Worm (Caenorhabditis elegans): ENCODE measurements around the gene Y70C5B.2.
A peak's percentile ranks its signal among the peaks of the same experiment; 100 is the strongest.
"Not testable (repeated sequence)": the region's sequence is repeated elsewhere in the genome, so short reads cannot be mapped to it uniquely, and the experiment has no call there.

The Y70C5B.2 gene

ce11 chrV:16660816-16661215, at the start of gene Y70C5B.2:
Gene Y70C5B.2 (minus strand): TSS chrV:16660916.
- TF ChIP-seq pes-1 (GFP tag; IDR thresholded peaks at IDR 0.05); tbx-37 (GFP tag; conservative IDR thresholded peaks at IDR 0.05); ceh-36 (tag; optimal IDR thresholded peaks at IDR 0.05): not testable (repeated sequence)

- TF ChIP-seq ceh-36 (tag; optimal IDR thresholded peaks at IDR 0.05) (no peak), scrt-1 (GFP tag; IDR thresholded peaks at IDR 0.05) (no peak), B0310.2 (tag; optimal IDR thresholded peaks at IDR 0.05) (no peak), aly-1 (tag; optimal IDR thresholded peaks at IDR 0.05) (no peak), pes-1 (GFP tag; IDR thresholded peaks at IDR 0.05) (no peak), hmbx-1 (tag; optimal IDR thresholded peaks at IDR 0.05) (no peak), hmg-4 (GFP tag; optimal IDR thresholded peaks at IDR 0.05) (no peak), sea-1 (GFP tag; conservative IDR thresholded peaks at IDR 0.05) (no peak), flt-1 (GFP tag; IDR thresholded peaks at IDR 0.05) (no peak), tra-4 (tag; optimal IDR thresholded peaks at IDR 0.05) (no peak), F13C5.2 (tag; optimal IDR thresholded peaks at IDR 0.05) (no peak), ama-1 (optimal IDR thresholded peaks at IDR 0.05) (no peak)
These were observed 45.8 kb upstream of the Y70C5B.2 start, which contains the start of gene clec-9 for ce11 chrV:16706549-16706948. Gene clec-9 (minus strand): TSS chrV:16706649.

- no peak for TF ChIP-seq F13C5.2 (tag; optimal IDR thresholded peaks at IDR 0.05)
- TF ChIP-seq ceh-36 (tag; optimal IDR thresholded peaks at IDR 0.05) = peak; percentile 51
- no peak for TF ChIP-seq tbx-37 (GFP tag; conservative IDR thresholded peaks at IDR 0.05)
- peak; percentile 68 for TF ChIP-seq tbx-11 (GFP tag; IDR thresholded peaks at IDR 0.05)
- peak; percentile 71 for TF ChIP-seq hmbx-1 (tag; optimal IDR thresholded peaks at IDR 0.05)
- TF ChIP-seq hnd-1 (tag; optimal IDR thresholded peaks at IDR 0.05) = peak; percentile 63
These were observed 39.1 kb upstream of the Y70C5B.2 start, which contains the start of gene Y70C5C.1 for ce11 chrV:16699752-16700259. Gene Y70C5C.1 (plus strand): TSS chrV:16700209.

ce11 chrV:16697178-16697577, 36.5 kb upstream of the Y70C5B.2 start, which contains the start of gene srw-41:
Gene srw-41 (plus strand): TSS chrV:16697478.
- TF ChIP-seq B0310.2 (tag; optimal IDR thresholded peaks at IDR 0.05) (no peak), tra-4 (tag; optimal IDR thresholded peaks at IDR 0.05) (no peak), hmg-4 (GFP tag; optimal IDR thresholded peaks at IDR 0.05) (no peak)

ce11 chrV:16695499-16695898, 34.8 kb upstream of the Y70C5B.2 start:
- TF ChIP-seq tbx-11 (GFP tag; IDR thresholded peaks at IDR 0.05) = no peak
- TF ChIP-seq ama-1 (optimal IDR thresholded peaks at IDR 0.05) = no peak
- no peak for TF ChIP-seq B0310.2 (tag; optimal IDR thresholded peaks at IDR 0.05)
- no peak for TF ChIP-seq ceh-36 (tag; optimal IDR thresholded peaks at IDR 0.05)
- TF ChIP-seq flt-1 (GFP tag; IDR thresholded peaks at IDR 0.05) = no peak
- TF ChIP-seq ets-7 (tag; optimal IDR thresholded peaks at IDR 0.05) = no peak

ce11 chrV:16694538-16694937, 33.8 kb upstream of the Y70C5B.2 start, which contains the start of gene srz-101:
Gene srz-101 (plus strand): TSS chrV:16694838.
- TF ChIP-seq tbx-37 (GFP tag; conservative IDR thresholded peaks at IDR 0.05) = no peak
- no peak for TF ChIP-seq hnd-1 (tag; optimal IDR thresholded peaks at IDR 0.05)
- TF ChIP-seq B0310.2 (tag; optimal IDR thresholded peaks at IDR 0.05) = no peak
- TF ChIP-seq ceh-36 (tag; optimal IDR thresholded peaks at IDR 0.05) = no peak
- no peak for TF ChIP-seq ets-7 (tag; optimal IDR thresholded peaks at IDR 0.05)

- no peak for TF ChIP-seq hmg-4 (GFP tag; optimal IDR thresholded peaks at IDR 0.05)
- no peak for TF ChIP-seq ceh-36 (tag; optimal IDR thresholded peaks at IDR 0.05)
- TF ChIP-seq B0310.2 (tag; optimal IDR thresholded peaks at IDR 0.05) = no peak
- TF ChIP-seq F13C5.2 (tag; optimal IDR thresholded peaks at IDR 0.05) = no peak
- no peak for TF ChIP-seq ama-1 (optimal IDR thresholded peaks at IDR 0.05)
- no peak for TF ChIP-seq tbx-11 (GFP tag; IDR thresholded peaks at IDR 0.05)
- no peak for TF ChIP-seq hmbx-1 (tag; optimal IDR thresholded peaks at IDR 0.05)
- TF ChIP-seq tbx-37 (GFP tag; conservative IDR thresholded peaks at IDR 0.05) = no peak
- TF ChIP-seq ets-7 (tag; optimal IDR thresholded peaks at IDR 0.05) = no peak
These were observed 33.0 kb upstream of the Y70C5B.2 start, which contains the start of gene srw-42 for ce11 chrV:16693732-16694131. Gene srw-42 (minus strand): TSS chrV:16693832.

- TF ChIP-seq tra-4 (tag; optimal IDR thresholded peaks at IDR 0.05) (no peak), ets-7 (tag; optimal IDR thresholded peaks at IDR 0.05) (no peak), B0310.2 (tag; optimal IDR thresholded peaks at IDR 0.05) (no peak), flt-1 (GFP tag; IDR thresholded peaks at IDR 0.05) (no peak), aly-1 (tag; optimal IDR thresholded peaks at IDR 0.05) (no peak), ceh-13 (GFP tag; optimal IDR thresholded peaks at IDR 0.05) (no peak), F13C5.2 (tag; optimal IDR thresholded peaks at IDR 0.05) (no peak), pes-1 (GFP tag; IDR thresholded peaks at IDR 0.05) (no peak), tbx-37 (GFP tag; conservative IDR thresholded peaks at IDR 0.05) (no peak), ama-1 (optimal IDR thresholded peaks at IDR 0.05) (no peak), scrt-1 (GFP tag; IDR thresholded peaks at IDR 0.05) (no peak), hmbx-1 (tag; optimal IDR thresholded peaks at IDR 0.05) (no peak)
These were observed 32.3 kb upstream of the Y70C5B.2 start for ce11 chrV:16692988-16693387.

- no peak for TF ChIP-seq tbx-37 (GFP tag; conservative IDR thresholded peaks at IDR 0.05)
- no peak for TF ChIP-seq pes-1 (GFP tag; IDR thresholded peaks at IDR 0.05)
- TF ChIP-seq scrt-1 (GFP tag; IDR thresholded peaks at IDR 0.05) = no peak
- no peak for TF ChIP-seq ceh-36 (tag; optimal IDR thresholded peaks at IDR 0.05)
- TF ChIP-seq hmg-4 (GFP tag; optimal IDR thresholded peaks at IDR 0.05) = no peak
- no peak for TF ChIP-seq B0310.2 (tag; optimal IDR thresholded peaks at IDR 0.05)
- TF ChIP-seq sea-1 (GFP tag; conservative IDR thresholded peaks at IDR 0.05) = no peak
- TF ChIP-seq aly-1 (tag; optimal IDR thresholded peaks at IDR 0.05) = no peak
- no peak for TF ChIP-seq ets-7 (tag; optimal IDR thresholded peaks at IDR 0.05)
- TF ChIP-seq hnd-1 (tag; optimal IDR thresholded peaks at IDR 0.05) = no peak
- no peak for TF ChIP-seq ceh-13 (GFP tag; optimal IDR thresholded peaks at IDR 0.05)
- no peak for TF ChIP-seq flt-1 (GFP tag; IDR thresholded peaks at IDR 0.05)
- no peak for TF ChIP-seq F13C5.2 (tag; optimal IDR thresholded peaks at IDR 0.05)
- TF ChIP-seq hmbx-1 (tag; optimal IDR thresholded peaks at IDR 0.05) = no peak
- TF ChIP-seq tra-4 (tag; optimal IDR thresholded peaks at IDR 0.05) = no peak
These were observed 26.5 kb upstream of the Y70C5B.2 start, which contains the start of gene srz-102 for ce11 chrV:16687227-16687626. Gene srz-102 (plus strand): TSS chrV:16687527.

Measured in whole organism, early embryonic.